Worm (Caenorhabditis elegans) whole organism, L3 larva: ENCODE measurements around the gene mtg-1.

Experiments used
- R02D3.7 ChIP-seq: fragments of 150-350 bp; optimal IDR thresholded peaks from 2 replicates; lab custom pipeline; 2014; ENCODE audit warnings: missing biosample characterization, missing genetic modification characterization
- ceh-16 ChIP-seq: sonication (generic microtip); optimal IDR thresholded peaks from 2 replicates; lab custom pipeline; 2017; ENCODE audit warnings: missing biosample characterization, missing genetic modification characterization
- fkh-10 ChIP-seq: sonication (generic microtip); optimal IDR thresholded peaks from 2 replicates; lab custom pipeline; 2017; ENCODE audit warnings: missing biosample characterization, missing genetic modification reagents, missing genetic modification characterization
- mdl-1 ChIP-seq: fragments of 150-350 bp; optimal IDR thresholded peaks from 2 replicates; lab custom pipeline; 2014; ENCODE audit warnings: missing biosample characterization, missing genetic modification characterization
- nhr-77 ChIP-seq: fragments of 150-350 bp; optimal IDR thresholded peaks from 2 replicates; lab custom pipeline; 2014; ENCODE audit warnings: missing biosample characterization, missing genetic modification characterization
- pha-4 ChIP-seq: fragments of 150-350 bp; optimal IDR thresholded peaks from 2 replicates; lab custom pipeline; 2014; ENCODE audit warnings: missing biosample characterization, missing genetic modification reagents, missing genetic modification characterization
- snpc-4 ChIP-seq: fragments of 150-350 bp; optimal IDR thresholded peaks from 2 replicates; lab custom pipeline; 2014; ENCODE audit warnings: missing biosample characterization, missing genetic modification characterization
- unc-39 ChIP-seq: sonication (generic microtip); optimal IDR thresholded peaks from 4 replicates; lab custom pipeline; 2017; ENCODE audit warnings: missing biosample characterization, missing genetic modification characterization
- ztf-11 ChIP-seq: fragments of 150-350 bp; optimal IDR thresholded peaks from 2 replicates; lab custom pipeline; 2014; ENCODE audit warnings: missing biosample characterization, missing genetic modification characterization

DNA sequence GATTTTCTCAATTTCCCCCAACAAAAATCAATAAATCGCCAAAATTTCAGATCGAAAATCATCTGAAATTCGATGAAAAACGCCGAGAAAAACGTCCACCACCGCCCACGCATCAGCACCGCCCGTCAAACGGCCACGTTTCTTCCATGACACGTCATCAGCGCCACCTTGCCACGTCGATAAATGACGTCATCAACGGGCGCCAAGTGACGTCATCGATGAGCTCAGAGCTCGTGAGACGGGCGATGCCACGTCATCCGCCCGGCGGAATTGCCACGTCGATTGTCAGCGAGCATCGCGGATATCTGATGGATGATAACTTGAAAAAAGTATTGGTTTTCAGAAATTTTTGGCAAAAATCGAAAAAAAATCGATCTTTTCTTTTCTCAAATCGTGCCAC lies 45.4 kb downstream of the mtg-1 start:
- no peak for TF ChIP-seq mdl-1 (tag; lab: Kevin White, UChicago)
- TF ChIP-seq snpc-4 (tag; lab: Kevin White, UChicago) = no peak
- no peak for TF ChIP-seq nhr-77 (tag; lab: Kevin White, UChicago)
- no peak for TF ChIP-seq ceh-16
- no peak for TF ChIP-seq R02D3.7 (tag; lab: Kevin White, UChicago)
- TF ChIP-seq ztf-11 = no peak
- TF ChIP-seq unc-39 (tag; lab: Kevin White, UChicago) = no peak
- no peak for TF ChIP-seq pha-4 (tag; lab: Kevin White, UChicago)
- no peak for TF ChIP-seq fkh-10 (GFP tag; lab: Kevin White, UChicago)
